Worm (Caenorhabditis elegans) whole organism, L1 larva: ENCODE measurements around the gene ZK757.2.

Source experiments
- C04F5.9 ChIP-seq: sonication (generic microtip); optimal IDR thresholded peaks from 2 replicates; lab custom pipeline; 2016; ENCODE audit warnings: missing genetic modification characterization, missing compliant biosample characterization
- C34B4.2 ChIP-seq: sonication (generic microtip); optimal IDR thresholded peaks from 2 replicates; lab custom pipeline; 2017; ENCODE audit warnings: mild to moderate bottlenecking, missing genetic modification characterization, missing compliant biosample characterization
- F16B12.6 ChIP-seq: fragments of 150-350 bp; optimal IDR thresholded peaks from 2 replicates; lab custom pipeline; 2014; ENCODE audit warnings: missing biosample characterization, missing genetic modification characterization
- alr-1 ChIP-seq: fragments of 200-800 bp; sonication (Bioruptor generic); optimal IDR thresholded peaks from 2 replicates; lab custom pipeline; 2018; ENCODE audit warnings: borderline replicate concordance, mild to moderate bottlenecking, missing genetic modification characterization, missing compliant biosample characterization
- blmp-1 ChIP-seq: fragments of 150-350 bp; optimal IDR thresholded peaks from 2 replicates; lab custom pipeline; 2014; ENCODE audit warnings: missing biosample characterization, missing genetic modification characterization
- ceh-90 ChIP-seq: sonication (generic microtip); optimal IDR thresholded peaks from 2 replicates; lab custom pipeline; 2016; ENCODE audit warnings: missing genetic modification characterization, missing compliant biosample characterization
- efl-3 ChIP-seq: fragments of 200-800 bp; sonication (Bioruptor generic); optimal IDR thresholded peaks from 2 replicates; lab custom pipeline; 2018; ENCODE audit warnings: mild to moderate bottlenecking, missing genetic modification characterization, missing compliant biosample characterization
- egl-27 ChIP-seq, 2 experiments: fragments of 150-350 bp in 1 of 2; sonication (generic microtip); optimal IDR thresholded peaks; 3 replicates each; lab custom pipeline; 2017 to 2018; ENCODE audit warnings: missing biosample characterization in 2 of 2, missing genetic modification characterization in 2 of 2, missing genetic modification reagents in 2 of 2
- elt-2 ChIP-seq: sonication (generic microtip); optimal IDR thresholded peaks from 2 replicates; lab custom pipeline; 2016; ENCODE audit warnings: missing genetic modification characterization, mild to moderate bottlenecking, inconsistent platforms, missing compliant biosample characterization, missing genetic modification reagents
- ets-5 ChIP-seq: fragments of 200-800 bp; sonication (Bioruptor generic); IDR thresholded peaks from 2 replicates; pipeline ENCODE4 v1.3.6; 2022; ENCODE audit warnings: missing genetic modification characterization, missing compliant biosample characterization
- fkh-10 ChIP-seq: sonication (generic microtip); optimal IDR thresholded peaks from 2 replicates; lab custom pipeline; 2017; ENCODE audit warnings: missing biosample characterization, missing genetic modification reagents, missing genetic modification characterization
- hlh-17 ChIP-seq: fragments of 200-800 bp; sonication (Bioruptor generic); optimal IDR thresholded peaks from 2 replicates; lab custom pipeline; 2018; ENCODE audit warnings: missing genetic modification characterization, mild to moderate bottlenecking, missing compliant biosample characterization, moderate library complexity, borderline replicate concordance
- isw-1 ChIP-seq: fragments of 200-800 bp; sonication (Bioruptor generic); IDR thresholded peaks from 2 replicates; pipeline ENCODE4 v1.3.6; 2022; ENCODE audit warnings: missing genetic modification characterization, missing compliant biosample characterization
- lin-35 ChIP-seq, 2 experiments: fragments of 150-350 bp; optimal IDR thresholded peaks; 2 replicates each; lab custom pipeline; 2014; ENCODE audit warnings: missing biosample characterization in 2 of 2, missing genetic modification characterization in 2 of 2, missing genetic modification reagents in 2 of 2
- lsy-2 ChIP-seq, 2 experiments: fragments of 150-350 bp; optimal IDR thresholded peaks; 2 replicates each; lab custom pipeline; 2014; ENCODE audit warnings: missing biosample characterization in 2 of 2, missing genetic modification characterization in 2 of 2
- mef-2 ChIP-seq: fragments of 150-350 bp; optimal IDR thresholded peaks from 2 replicates; lab custom pipeline; 2014; ENCODE audit warnings: missing biosample characterization, missing genetic modification characterization
- nhr-47 ChIP-seq: sonication (generic microtip); optimal IDR thresholded peaks from 2 replicates; lab custom pipeline; 2016; ENCODE audit warnings: mild to moderate bottlenecking, missing genetic modification characterization, moderate library complexity, missing compliant biosample characterization
- nhr-71 ChIP-seq: sonication (generic microtip); optimal IDR thresholded peaks from 2 replicates; lab custom pipeline; 2016; ENCODE audit warnings: mild to moderate bottlenecking, missing genetic modification characterization, moderate library complexity, missing compliant biosample characterization
- nhr-90 ChIP-seq: sonication (generic microtip); optimal IDR thresholded peaks from 2 replicates; lab custom pipeline; 2016; ENCODE audit warnings: mild to moderate bottlenecking, missing genetic modification characterization, missing compliant biosample characterization; ENCODE audit not compliant: poor library complexity
- pax-3 ChIP-seq: fragments of 200-800 bp; sonication (Bioruptor generic); optimal IDR thresholded peaks from 2 replicates; lab custom pipeline; 2018; ENCODE audit warnings: mild to moderate bottlenecking, missing genetic modification characterization, moderate library complexity, missing compliant biosample characterization
- pqm-1 ChIP-seq: sonication (generic microtip); optimal IDR thresholded peaks from 3 replicates; lab custom pipeline; 2017; ENCODE audit warnings: missing biosample characterization, missing genetic modification characterization
- rnt-1 ChIP-seq: sonication (generic microtip); optimal IDR thresholded peaks from 2 replicates; lab custom pipeline; 2016; ENCODE audit warnings: mild to moderate bottlenecking, missing genetic modification characterization, moderate library complexity, missing compliant biosample characterization
- snpc-4 ChIP-seq: fragments of 150-350 bp; optimal IDR thresholded peaks from 2 replicates; lab custom pipeline; 2014; ENCODE audit warnings: missing biosample characterization, missing genetic modification characterization
- sptf-1 ChIP-seq: fragments of 150-350 bp; optimal IDR thresholded peaks from 2 replicates; lab custom pipeline; 2014; ENCODE audit warnings: missing biosample characterization, missing genetic modification characterization
- sup-37 ChIP-seq: fragments of 200-800 bp; sonication (Bioruptor generic); optimal IDR thresholded peaks from 2 replicates; lab custom pipeline; 2018; ENCODE audit warnings: mild to moderate bottlenecking, missing genetic modification characterization, missing compliant biosample characterization
- unc-130 ChIP-seq: fragments of 150-350 bp; optimal IDR thresholded peaks from 2 replicates; lab custom pipeline; 2017; ENCODE audit warnings: missing biosample characterization, missing genetic modification characterization, inconsistent platforms
- unc-62 ChIP-seq: fragments of 150-350 bp; optimal IDR thresholded peaks from 2 replicates; lab custom pipeline; 2014; ENCODE audit warnings: missing biosample characterization, missing genetic modification reagents, missing genetic modification characterization
- vab-15 ChIP-seq: sonication (generic microtip); optimal IDR thresholded peaks from 2 replicates; lab custom pipeline; 2017; ENCODE audit warnings: missing genotype, mild to moderate bottlenecking, missing genetic modification characterization, missing compliant biosample characterization
- zag-1 ChIP-seq: fragments of 150-350 bp; optimal IDR thresholded peaks from 2 replicates; lab custom pipeline; 2014; ENCODE audit warnings: missing biosample characterization, missing genetic modification characterization
- zip-4 ChIP-seq: fragments of 200-800 bp; sonication (Bioruptor generic); optimal IDR thresholded peaks from 2 replicates; lab custom pipeline; 2018; ENCODE audit warnings: mild to moderate bottlenecking, missing genetic modification characterization, moderate library complexity, missing compliant biosample characterization
- ztf-11 ChIP-seq, 2 experiments: sonication (generic microtip); optimal IDR thresholded peaks; 2 replicates each; lab custom pipeline; 2016 to 2017; ENCODE audit warnings: missing genetic modification characterization in 2 of 2, missing biosample characterization in 1 of 2, missing compliant biosample characterization in 1 of 2
- ztf-4 ChIP-seq: fragments of 150-350 bp; optimal IDR thresholded peaks from 2 replicates; lab custom pipeline; 2014; ENCODE audit warnings: missing biosample characterization, missing genetic modification characterization

Gene ZK757.2

DNA sequence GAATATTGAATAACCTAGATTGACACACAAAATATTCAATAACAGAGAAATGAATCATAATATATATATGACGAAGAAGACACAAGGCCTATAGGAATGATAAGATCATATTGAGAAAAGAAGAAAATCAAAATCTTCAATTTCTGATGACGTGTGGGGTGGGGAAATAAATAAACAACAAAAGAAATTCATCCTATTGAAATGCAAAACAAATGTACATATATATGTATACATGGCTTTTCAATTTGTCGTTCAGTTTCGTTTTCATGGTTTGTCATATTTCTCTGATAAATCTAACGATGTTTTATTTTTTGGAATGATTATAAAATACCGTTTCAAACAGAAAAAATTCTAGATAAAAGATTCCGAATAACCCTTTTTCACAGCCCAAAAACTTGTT lies 47.9 kb upstream of the ZK757.2 start, which contains the start of gene ttr-3:
Gene ttr-3 (minus strand): TSS at position 101 of the 400 bp plus-strand sequence.
- TF ChIP-seq lin-35 (GFP tag; optimal IDR thresholded peaks at IDR 0.05; lab: Kevin White, UChicago) (no peak), snpc-4 (no peak), mef-2 (no peak), ets-5 (GFP tag; lab: Robert Waterston, UW) (no peak), blmp-1 (tag; lab: Kevin White, UChicago) (no peak), sup-37 (GFP tag; lab: Kevin White, UChicago) (no peak), alr-1 (tag; lab: Kevin White, UChicago) (no peak), ztf-4 (tag; lab: Kevin White, UChicago) (no peak), zag-1 (tag; lab: Kevin White, UChicago) (no peak), ceh-90 (tag; lab: Kevin White, UChicago) (no peak), fkh-10 (GFP tag; lab: Kevin White, UChicago) (no peak)

DNA sequence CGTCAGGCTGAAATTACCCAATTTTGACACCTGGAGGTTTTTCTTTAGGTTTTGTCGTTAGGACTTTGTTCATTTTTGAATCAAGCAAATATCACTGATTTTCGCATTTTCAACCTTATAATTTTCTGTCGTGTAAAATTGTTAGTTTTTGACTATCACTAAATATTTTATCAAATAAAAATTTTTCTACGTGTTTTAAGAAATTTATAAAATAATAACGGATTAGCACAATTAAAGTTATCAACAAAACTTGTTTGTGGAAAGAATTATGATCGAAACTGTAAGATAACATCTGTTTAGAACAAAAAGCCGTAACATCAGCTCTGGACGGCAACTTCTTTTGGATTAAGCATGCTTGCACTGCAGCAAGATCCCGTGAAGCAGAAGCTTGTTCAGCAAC lies 44.1 kb upstream of the ZK757.2 start, which contains the start of gene cbp-2:
Gene cbp-2 (plus strand): TSS at position 301 of the 400 bp plus-strand sequence.
- TF ChIP-seq elt-2 (tag; lab: Kevin White, UChicago) = no peak

DNA sequence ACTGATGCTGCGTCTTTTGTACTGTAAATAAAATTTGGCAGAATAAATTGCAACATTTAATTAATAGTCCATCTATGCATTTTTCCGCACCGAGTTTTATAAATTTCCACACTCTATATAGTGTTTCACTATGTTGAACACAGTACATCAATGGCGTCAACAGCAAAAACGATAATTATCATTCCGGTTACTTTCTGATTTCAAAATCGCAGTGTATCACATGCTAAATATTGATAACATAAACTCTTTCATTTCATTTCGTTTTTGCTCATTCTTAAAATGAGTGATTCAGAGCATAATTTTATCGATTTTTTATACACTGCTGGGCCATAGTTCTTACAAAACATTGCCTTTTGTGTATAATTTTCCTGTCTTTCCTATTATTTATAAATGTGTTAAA lies 43.6 kb upstream of the ZK757.2 start:
- TF ChIP-seq hlh-17 (GFP tag; lab: Kevin White, UChicago) = no peak
- TF ChIP-seq C04F5.9 (tag; lab: Kevin White, UChicago) = no peak
- TF ChIP-seq nhr-47 (tag; lab: Kevin White, UChicago) = no peak
- TF ChIP-seq zip-4 (GFP tag; lab: Kevin White, UChicago) = no peak
- TF ChIP-seq pax-3 = no peak
- TF ChIP-seq pqm-1 (tag; lab: Kevin White, UChicago) = no peak
- TF ChIP-seq egl-27 (tag; optimal IDR thresholded peaks at IDR 0.05; lab: Kevin White, UChicago) = no peak
- no peak for TF ChIP-seq F16B12.6 (tag; lab: Kevin White, UChicago)

ce11 chrIII:9920764-9921163 lies 42.0 kb upstream of the ZK757.2 start, which contains the start of gene F40F12.3:
F40F12.3 (minus strand) TSS chrIII:9920864.
- no peak for TF ChIP-seq nhr-71 (tag; lab: Kevin White, UChicago)
- TF ChIP-seq isw-1 (GFP tag; lab: Robert Waterston, UW) = no peak
- TF ChIP-seq unc-130 = no peak
- TF ChIP-seq sup-37 (GFP tag; lab: Kevin White, UChicago) = no peak
- no peak for TF ChIP-seq lin-35 (GFP tag; optimal IDR thresholded peaks at IDR 0.05; lab: Kevin White, UChicago)
- TF ChIP-seq C34B4.2 (tag; lab: Kevin White, UChicago) = no peak

DNA sequence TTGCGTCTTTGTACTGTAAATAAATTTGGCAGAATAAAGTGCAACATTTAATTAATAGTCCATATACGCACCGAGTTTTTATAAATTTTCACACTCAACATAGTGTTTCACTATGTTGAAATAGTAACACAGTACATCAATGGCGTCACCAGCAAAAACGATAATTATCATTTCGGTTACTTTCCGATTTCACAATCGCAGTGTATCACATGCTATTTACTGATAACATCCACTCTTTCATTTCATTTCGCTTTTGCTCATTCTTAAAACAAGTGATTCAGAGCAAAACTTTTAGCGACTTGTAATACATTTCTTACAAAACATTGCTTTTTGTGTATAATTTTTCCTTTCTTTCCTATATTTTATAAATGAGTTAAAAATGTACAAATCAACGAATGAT lies 35.0 kb upstream of the ZK757.2 start, which contains the start of gene cbp-3:
Gene cbp-3 (plus strand): TSS at position 272 of the 400 bp plus-strand sequence.
- TF ChIP-seq lin-35 (GFP tag; optimal IDR thresholded peaks at IDR 0.05; lab: Kevin White, UChicago) = peak in 1 of 2 experiments; percentile 41
- TF ChIP-seq rnt-1 = no peak
- TF ChIP-seq ets-5 (GFP tag; lab: Robert Waterston, UW) = no peak
- TF ChIP-seq sptf-1 (tag; lab: Kevin White, UChicago) = no peak
- no peak for TF ChIP-seq blmp-1 (tag; lab: Kevin White, UChicago)
- TF ChIP-seq nhr-90 (tag; lab: Kevin White, UChicago) = no peak
- TF ChIP-seq efl-3 (GFP tag; lab: Kevin White, UChicago) = no peak
- no peak for TF ChIP-seq vab-15 (tag; lab: Kevin White, UChicago)
- no peak for TF ChIP-seq fkh-10 (GFP tag; lab: Kevin White, UChicago)
- no peak for TF ChIP-seq nhr-71 (tag; lab: Kevin White, UChicago)
- TF ChIP-seq pqm-1 (tag; lab: Kevin White, UChicago) = peak; percentile 75
- TF ChIP-seq unc-62 (GFP tag; lab: Kevin White, UChicago) = no peak
- no peak for TF ChIP-seq ztf-11 (tag; optimal IDR thresholded peaks at IDR 0.05; lab: Kevin White, UChicago)
- no peak for TF ChIP-seq lsy-2 (tag; optimal IDR thresholded peaks at IDR 0.05; lab: Kevin White, UChicago)
- TF ChIP-seq elt-2 (tag; lab: Kevin White, UChicago) = peak; percentile 28
